Worm (Caenorhabditis elegans): ENCODE measurements around the gene col-148.

col-148 gene

DNA sequence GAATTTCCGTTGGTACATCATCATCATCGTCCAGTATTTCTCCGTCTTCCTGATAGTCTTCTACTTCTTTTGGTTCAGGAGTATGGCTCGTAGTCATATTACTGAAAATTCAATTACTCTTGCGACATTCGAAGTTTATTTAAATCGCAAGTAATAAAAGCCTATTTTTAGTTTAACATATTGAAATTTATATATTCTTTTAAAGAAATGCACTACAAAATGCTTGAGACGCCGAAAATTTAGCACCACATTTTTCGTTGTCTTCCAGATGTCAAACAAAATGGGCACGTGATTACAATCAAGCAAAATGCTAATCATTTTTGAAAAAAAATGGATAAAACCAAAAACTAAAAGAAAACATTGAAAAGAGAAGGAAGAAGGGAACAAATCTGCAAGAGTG, 29.5 kb upstream of the col-148 start, which contains the start of gene zhit-3:
Gene zhit-3, minus strand, starts transcription at position 101 of the 400 bp plus-strand sequence.
- TF ChIP-seq aly-1 (tag; optimal IDR thresholded peaks at IDR 0.05) = no peak
- TF ChIP-seq hmbx-1 (tag; optimal IDR thresholded peaks at IDR 0.05) = no peak

DNA sequence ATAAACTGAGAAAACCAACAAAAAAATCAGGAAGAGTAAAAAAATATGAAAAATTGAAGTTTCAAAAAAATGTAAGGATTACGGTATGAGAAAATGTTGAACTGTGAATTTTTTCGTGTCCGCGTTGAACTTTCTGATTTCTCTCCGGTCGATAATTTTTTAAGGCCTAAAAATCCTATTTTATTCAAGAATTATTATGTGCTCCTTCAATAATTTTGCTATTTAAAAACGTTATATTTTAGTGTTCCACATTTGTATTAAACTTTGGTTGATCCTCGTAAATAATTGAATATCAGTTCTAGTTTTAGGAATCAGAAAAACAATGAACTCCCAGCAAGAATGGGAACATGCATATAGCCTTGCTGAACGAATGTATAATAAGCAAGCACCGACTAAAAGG, 28.9 kb upstream of the col-148 start, which contains the start of gene hpo-40:
Gene hpo-40, plus strand, starts transcription at position 301 of the 400 bp plus-strand sequence.
- TF ChIP-seq aly-1 (tag; optimal IDR thresholded peaks at IDR 0.05) (no peak), ceh-13 (GFP tag; optimal IDR thresholded peaks at IDR 0.05) (no peak), flt-1 (GFP tag; IDR thresholded peaks at IDR 0.05) (no peak), sea-1 (GFP tag; conservative IDR thresholded peaks at IDR 0.05) (no peak), tra-4 (tag; optimal IDR thresholded peaks at IDR 0.05) (no peak), pes-1 (GFP tag; IDR thresholded peaks at IDR 0.05) (no peak), hmbx-1 (tag; optimal IDR thresholded peaks at IDR 0.05) (no peak), ets-7 (tag; optimal IDR thresholded peaks at IDR 0.05) (no peak), F13C5.2 (tag; optimal IDR thresholded peaks at IDR 0.05) (no peak), B0310.2 (tag; optimal IDR thresholded peaks at IDR 0.05) (no peak), tbx-11 (GFP tag; IDR thresholded peaks at IDR 0.05) (no peak), ceh-36 (tag; optimal IDR thresholded peaks at IDR 0.05) (no peak), tbx-37 (GFP tag; conservative IDR thresholded peaks at IDR 0.05) (no peak), hmg-4 (GFP tag; optimal IDR thresholded peaks at IDR 0.05) (no peak), ama-1 (optimal IDR thresholded peaks at IDR 0.05) (no peak), hnd-1 (tag; optimal IDR thresholded peaks at IDR 0.05) (no peak), scrt-1 (GFP tag; IDR thresholded peaks at IDR 0.05) (no peak)

ce11 chrV:10216724-10217123, 24.8 kb upstream of the col-148 start, which contains the start of gene ZK856.14:
Gene ZK856.14 (plus strand): TSS chrV:10217024.
- TF ChIP-seq hnd-1 (tag; optimal IDR thresholded peaks at IDR 0.05) = no peak
- TF ChIP-seq aly-1 (tag; optimal IDR thresholded peaks at IDR 0.05) = no peak
- no peak for TF ChIP-seq scrt-1 (GFP tag; IDR thresholded peaks at IDR 0.05)
- TF ChIP-seq ets-7 (tag; optimal IDR thresholded peaks at IDR 0.05) = no peak
- TF ChIP-seq tbx-37 (GFP tag; conservative IDR thresholded peaks at IDR 0.05) = no peak
- no peak for TF ChIP-seq pes-1 (GFP tag; IDR thresholded peaks at IDR 0.05)
- TF ChIP-seq ama-1 (optimal IDR thresholded peaks at IDR 0.05) = no peak
- no peak for TF ChIP-seq sea-1 (GFP tag; conservative IDR thresholded peaks at IDR 0.05)

- TF ChIP-seq tbx-37 (GFP tag; conservative IDR thresholded peaks at IDR 0.05) (no peak), hmg-4 (GFP tag; optimal IDR thresholded peaks at IDR 0.05) (no peak), ceh-13 (GFP tag; optimal IDR thresholded peaks at IDR 0.05) (no peak), tra-4 (tag; optimal IDR thresholded peaks at IDR 0.05) (no peak), flt-1 (GFP tag; IDR thresholded peaks at IDR 0.05) (no peak), hnd-1 (tag; optimal IDR thresholded peaks at IDR 0.05) (no peak), F13C5.2 (tag; optimal IDR thresholded peaks at IDR 0.05) (no peak), sea-1 (GFP tag; conservative IDR thresholded peaks at IDR 0.05) (no peak), B0310.2 (tag; optimal IDR thresholded peaks at IDR 0.05) (no peak), ceh-36 (tag; optimal IDR thresholded peaks at IDR 0.05) (no peak), ama-1 (optimal IDR thresholded peaks at IDR 0.05) (no peak), aly-1 (tag; optimal IDR thresholded peaks at IDR 0.05) (no peak), pes-1 (GFP tag; IDR thresholded peaks at IDR 0.05) (no peak), scrt-1 (GFP tag; IDR thresholded peaks at IDR 0.05) (no peak)
These were observed 20.9 kb upstream of the col-148 start, which contains the start of gene C12D8.13 for ce11 chrV:10220605-10221004. Gene C12D8.13 (minus strand): TSS chrV:10220705.

DNA sequence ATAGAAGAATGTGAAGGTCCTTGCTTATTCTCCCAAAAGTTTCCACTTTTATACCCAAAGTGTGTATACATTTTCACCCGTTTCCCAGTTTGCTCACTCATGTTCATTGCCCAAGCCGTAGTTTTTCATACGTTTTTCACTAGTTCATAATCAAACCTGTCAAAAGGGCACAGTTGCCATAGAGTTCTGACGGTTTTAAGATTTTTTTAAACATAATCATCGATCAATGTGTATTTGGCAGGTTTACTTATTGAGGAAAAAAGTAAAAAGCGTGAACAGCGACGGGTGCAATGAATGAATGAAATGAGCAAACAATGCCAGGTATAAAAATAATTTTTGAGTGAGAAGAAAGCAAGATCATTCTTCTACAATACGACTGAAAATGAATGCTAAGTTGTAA, 20.2 kb upstream of the col-148 start, which contains the start of the genes fipr-5 and fipr-9:
Gene fipr-5, minus strand, starts transcription at position 101 of the 400 bp plus-strand sequence.
Gene fipr-9, plus strand, starts transcription at position 346 of the 400 bp plus-strand sequence.
- TF ChIP-seq F13C5.2 (tag; optimal IDR thresholded peaks at IDR 0.05) = no peak

ce11 chrV:10222007-10222406, 19.5 kb upstream of the col-148 start, which contains the start of gene C12D8.20:
Gene C12D8.20 (plus strand): TSS chrV:10222307.
- TF ChIP-seq sea-1 (GFP tag; conservative IDR thresholded peaks at IDR 0.05) (no peak), tbx-37 (GFP tag; conservative IDR thresholded peaks at IDR 0.05) (no peak), hmbx-1 (tag; optimal IDR thresholded peaks at IDR 0.05) (no peak), scrt-1 (GFP tag; IDR thresholded peaks at IDR 0.05) (no peak), aly-1 (tag; optimal IDR thresholded peaks at IDR 0.05) (no peak), flt-1 (GFP tag; IDR thresholded peaks at IDR 0.05) (no peak), F13C5.2 (tag; optimal IDR thresholded peaks at IDR 0.05) (no peak), tbx-11 (GFP tag; IDR thresholded peaks at IDR 0.05) (no peak), hmg-4 (GFP tag; optimal IDR thresholded peaks at IDR 0.05) (no peak), pes-1 (GFP tag; IDR thresholded peaks at IDR 0.05) (no peak), ets-7 (tag; optimal IDR thresholded peaks at IDR 0.05) (no peak), ceh-13 (GFP tag; optimal IDR thresholded peaks at IDR 0.05) (no peak), ama-1 (optimal IDR thresholded peaks at IDR 0.05) (no peak)

- TF ChIP-seq flt-1 (GFP tag; IDR thresholded peaks at IDR 0.05) = no peak
- no peak for TF ChIP-seq ama-1 (optimal IDR thresholded peaks at IDR 0.05)
- no peak for TF ChIP-seq tra-4 (tag; optimal IDR thresholded peaks at IDR 0.05)
- TF ChIP-seq hnd-1 (tag; optimal IDR thresholded peaks at IDR 0.05) = no peak
- no peak for TF ChIP-seq aly-1 (tag; optimal IDR thresholded peaks at IDR 0.05)
- TF ChIP-seq ets-7 (tag; optimal IDR thresholded peaks at IDR 0.05) = no peak
- TF ChIP-seq B0310.2 (tag; optimal IDR thresholded peaks at IDR 0.05) = no peak
- no peak for TF ChIP-seq F13C5.2 (tag; optimal IDR thresholded peaks at IDR 0.05)
- TF ChIP-seq tbx-37 (GFP tag; conservative IDR thresholded peaks at IDR 0.05) = no peak
- TF ChIP-seq pes-1 (GFP tag; IDR thresholded peaks at IDR 0.05) = no peak
- TF ChIP-seq scrt-1 (GFP tag; IDR thresholded peaks at IDR 0.05) = no peak
- TF ChIP-seq ceh-13 (GFP tag; optimal IDR thresholded peaks at IDR 0.05) = no peak
- TF ChIP-seq sea-1 (GFP tag; conservative IDR thresholded peaks at IDR 0.05) = no peak
- TF ChIP-seq ceh-36 (tag; optimal IDR thresholded peaks at IDR 0.05) = no peak
These were observed 16.9 kb upstream of the col-148 start for ce11 chrV:10224619-10225018.

DNA sequence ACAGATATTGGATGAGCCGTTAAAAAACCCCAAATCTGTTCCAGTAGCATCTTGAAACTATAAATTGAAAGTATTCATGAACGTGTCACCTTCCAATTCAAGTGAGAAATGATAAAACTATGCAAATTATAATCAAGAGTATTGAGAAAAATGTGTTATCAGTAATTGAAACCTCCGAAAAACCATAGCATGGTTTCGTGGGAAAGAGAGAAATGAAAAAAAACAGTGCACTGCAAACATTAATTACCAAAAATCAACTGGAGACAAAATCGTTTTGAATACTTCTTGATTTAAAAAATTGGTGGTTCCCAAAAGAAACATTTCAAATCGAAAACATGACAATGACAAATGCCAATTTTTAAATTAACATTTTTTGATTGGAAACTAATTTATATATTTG, 15.9 kb upstream of the col-148 start, which contains the start of gene daf-36:
Gene daf-36, minus strand, starts transcription at position 101 of the 400 bp plus-strand sequence.
- TF ChIP-seq flt-1 (GFP tag; IDR thresholded peaks at IDR 0.05) (no peak), ets-7 (tag; optimal IDR thresholded peaks at IDR 0.05) (no peak), F13C5.2 (tag; optimal IDR thresholded peaks at IDR 0.05) (no peak), B0310.2 (tag; optimal IDR thresholded peaks at IDR 0.05) (no peak), hmg-4 (GFP tag; optimal IDR thresholded peaks at IDR 0.05) (no peak), ceh-36 (tag; optimal IDR thresholded peaks at IDR 0.05) (no peak), sea-1 (GFP tag; conservative IDR thresholded peaks at IDR 0.05) (no peak), tbx-11 (GFP tag; IDR thresholded peaks at IDR 0.05) (no peak), tra-4 (tag; optimal IDR thresholded peaks at IDR 0.05) (no peak), hmbx-1 (tag; optimal IDR thresholded peaks at IDR 0.05) (no peak), scrt-1 (GFP tag; IDR thresholded peaks at IDR 0.05) (no peak), ama-1 (optimal IDR thresholded peaks at IDR 0.05) (no peak), pes-1 (GFP tag; IDR thresholded peaks at IDR 0.05) (no peak), tbx-37 (GFP tag; conservative IDR thresholded peaks at IDR 0.05) (no peak), hnd-1 (tag; optimal IDR thresholded peaks at IDR 0.05) (no peak), aly-1 (tag; optimal IDR thresholded peaks at IDR 0.05) (no peak), ceh-13 (GFP tag; optimal IDR thresholded peaks at IDR 0.05) (no peak)
